Fruit fly (Drosophila melanogaster) whole organism, prepupa: ENCODE data around the gene Idgf2.

Experiments used
- Blimp-1 ChIP-seq: fragments of 200-800 bp; sonication (Bioruptor generic); optimal IDR thresholded peaks from 3 replicates; lab custom pipeline; 2017; ENCODE audit warnings: missing biosample characterization, missing genetic modification characterization, mild to moderate bottlenecking, moderate library complexity, missing genetic modification reagents
- CG10669 ChIP-seq: fragments of 200-800 bp; sonication (Bioruptor generic); optimal IDR thresholded peaks from 3 replicates; lab custom pipeline; 2018; ENCODE audit warnings: missing biosample characterization, mild to moderate bottlenecking, missing genetic modification characterization, moderate library complexity
- Sox102F ChIP-seq: fragments of 200-800 bp; sonication (Bioruptor generic); optimal IDR thresholded peaks from 2 replicates; lab custom pipeline; 2016; ENCODE audit warnings: missing biosample characterization, mild to moderate bottlenecking, missing genetic modification characterization

dm6 chr2L:16472184-16472583 lies 25.1 kb downstream of the Idgf2 start:
- no peak for TF ChIP-seq CG10669 (GFP tag; lab: Kevin White, UChicago)
- TF ChIP-seq Sox102F: no peak
- TF ChIP-seq Blimp-1: no peak
